Worm (Caenorhabditis elegans): ENCODE results near the gene C53D6.6.
A peak's percentile ranks its signal among the peaks of the same experiment; 100 is the strongest.

Gene C53D6.6

ce11 chrIV:9069703-9070102 is 37.2 kb upstream of the C53D6.6 start, which contains the start of gene nhr-11:
TSS of gene nhr-11 (plus strand) at chrIV:9070003.
- no peak for TF ChIP-seq hnd-1 (tag; optimal IDR thresholded peaks at IDR 0.05)
- TF ChIP-seq flt-1 (GFP tag; IDR thresholded peaks at IDR 0.05) = no peak
- TF ChIP-seq pes-1 (GFP tag; IDR thresholded peaks at IDR 0.05) = no peak
- TF ChIP-seq aly-1 (tag; optimal IDR thresholded peaks at IDR 0.05) = no peak
- TF ChIP-seq ama-1 (optimal IDR thresholded peaks at IDR 0.05) = no peak
- TF ChIP-seq ceh-36 (tag; optimal IDR thresholded peaks at IDR 0.05) = no peak
- no peak for TF ChIP-seq B0310.2 (tag; optimal IDR thresholded peaks at IDR 0.05)
- TF ChIP-seq tbx-37 (GFP tag; conservative IDR thresholded peaks at IDR 0.05) = no peak
- TF ChIP-seq hmbx-1 (tag; optimal IDR thresholded peaks at IDR 0.05) = no peak
- TF ChIP-seq ceh-13 (GFP tag; optimal IDR thresholded peaks at IDR 0.05) = no peak

- TF ChIP-seq pes-1 (GFP tag; IDR thresholded peaks at IDR 0.05) = 0 out of 2 replicates have a peak, but pooled peaks have one; percentile 8
Measured at ce11 chrIV:9067277-9068197, 35.1 kb upstream of the C53D6.6 start.

- TF ChIP-seq ama-1 (optimal IDR thresholded peaks at IDR 0.05) (no peak), tra-4 (tag; optimal IDR thresholded peaks at IDR 0.05) (no peak), ets-7 (tag; optimal IDR thresholded peaks at IDR 0.05) (no peak), F13C5.2 (tag; optimal IDR thresholded peaks at IDR 0.05) (no peak), flt-1 (GFP tag; IDR thresholded peaks at IDR 0.05) (no peak), scrt-1 (GFP tag; IDR thresholded peaks at IDR 0.05) (no peak), hmg-4 (GFP tag; optimal IDR thresholded peaks at IDR 0.05) (no peak), tbx-11 (GFP tag; IDR thresholded peaks at IDR 0.05) (no peak), ceh-36 (tag; optimal IDR thresholded peaks at IDR 0.05) (no peak), B0310.2 (tag; optimal IDR thresholded peaks at IDR 0.05) (no peak), ceh-13 (GFP tag; optimal IDR thresholded peaks at IDR 0.05) (no peak), pes-1 (GFP tag; IDR thresholded peaks at IDR 0.05) (no peak), tbx-37 (GFP tag; conservative IDR thresholded peaks at IDR 0.05) (no peak)
Measured at ce11 chrIV:9063518-9063917, 31.1 kb upstream of the C53D6.6 start.

DNA sequence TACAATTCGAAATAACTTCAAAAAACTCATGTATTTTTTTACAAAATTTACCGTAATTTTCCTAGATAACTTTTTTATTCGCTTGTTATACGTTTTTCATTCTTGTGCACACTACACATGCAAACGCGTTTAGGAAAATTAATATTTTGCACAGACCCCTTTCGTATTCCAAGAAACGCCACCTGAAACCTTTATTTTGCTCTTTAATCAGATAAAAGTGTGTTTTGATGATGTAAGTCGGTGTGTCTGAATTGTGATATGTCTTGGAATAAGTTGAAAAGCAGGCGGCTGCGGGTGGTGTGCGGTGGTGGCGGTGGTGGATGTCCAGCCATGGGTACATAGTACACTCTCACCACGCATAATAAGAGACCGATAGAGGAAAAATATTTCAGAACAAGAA is 20.9 kb upstream of the C53D6.6 start:
- no peak for TF ChIP-seq tbx-11 (GFP tag; IDR thresholded peaks at IDR 0.05)
- no peak for TF ChIP-seq tra-4 (tag; optimal IDR thresholded peaks at IDR 0.05)
- TF ChIP-seq aly-1 (tag; optimal IDR thresholded peaks at IDR 0.05) = no peak
- no peak for TF ChIP-seq tbx-37 (GFP tag; conservative IDR thresholded peaks at IDR 0.05)

DNA sequence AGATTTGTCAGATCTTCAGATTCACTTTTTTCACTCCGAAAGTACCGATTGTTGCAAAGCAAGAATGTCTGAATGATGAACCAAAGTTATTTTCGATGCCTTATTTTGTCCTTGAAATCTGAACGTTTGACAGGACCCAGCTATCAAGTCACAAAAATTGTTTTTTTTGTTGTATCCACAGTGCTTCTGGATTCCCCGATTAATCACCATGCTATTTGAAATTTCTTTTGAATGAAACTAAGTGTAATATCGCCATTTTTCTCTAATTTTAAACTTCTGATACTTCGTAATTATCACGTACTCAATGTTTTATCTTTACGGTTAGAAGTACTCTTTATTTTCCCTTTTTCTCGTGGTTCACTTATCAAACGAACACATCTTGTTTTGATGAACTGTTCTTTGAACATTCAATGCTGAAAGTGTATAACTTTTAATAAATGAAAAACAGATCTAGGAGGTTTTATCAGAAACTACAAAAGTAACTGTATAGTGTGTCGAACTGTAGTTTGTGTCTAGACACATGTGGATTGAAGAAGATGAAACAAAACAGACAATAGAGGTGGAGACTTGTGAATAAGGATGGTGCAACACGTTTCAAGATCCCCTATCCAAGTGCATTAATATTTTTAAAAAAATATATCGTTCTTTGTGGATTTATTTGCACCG is 19.2 kb upstream of the C53D6.6 start:
- TF ChIP-seq aly-1 (tag; optimal IDR thresholded peaks at IDR 0.05) = no peak

- TF ChIP-seq tbx-37 (GFP tag; conservative IDR thresholded peaks at IDR 0.05) = no peak
- no peak for TF ChIP-seq pes-1 (GFP tag; IDR thresholded peaks at IDR 0.05)
- no peak for TF ChIP-seq tra-4 (tag; optimal IDR thresholded peaks at IDR 0.05)
- TF ChIP-seq hmbx-1 (tag; optimal IDR thresholded peaks at IDR 0.05) = no peak
- no peak for TF ChIP-seq ceh-36 (tag; optimal IDR thresholded peaks at IDR 0.05)
- no peak for TF ChIP-seq sea-1 (GFP tag; conservative IDR thresholded peaks at IDR 0.05)
- TF ChIP-seq F13C5.2 (tag; optimal IDR thresholded peaks at IDR 0.05) = no peak
- TF ChIP-seq aly-1 (tag; optimal IDR thresholded peaks at IDR 0.05) = no peak
- TF ChIP-seq tbx-11 (GFP tag; IDR thresholded peaks at IDR 0.05) = no peak
- TF ChIP-seq scrt-1 (GFP tag; IDR thresholded peaks at IDR 0.05) = no peak
- TF ChIP-seq ama-1 (optimal IDR thresholded peaks at IDR 0.05) = no peak
- no peak for TF ChIP-seq hmg-4 (GFP tag; optimal IDR thresholded peaks at IDR 0.05)
Measured at ce11 chrIV:9051036-9051435, 18.6 kb upstream of the C53D6.6 start.

- TF ChIP-seq ets-7 (tag; optimal IDR thresholded peaks at IDR 0.05) = peak; percentile 45
- peak; percentile 5 for TF ChIP-seq hmbx-1 (tag; optimal IDR thresholded peaks at IDR 0.05)
Measured at ce11 chrIV:9048096-9048495, 15.6 kb upstream of the C53D6.6 start.

DNA sequence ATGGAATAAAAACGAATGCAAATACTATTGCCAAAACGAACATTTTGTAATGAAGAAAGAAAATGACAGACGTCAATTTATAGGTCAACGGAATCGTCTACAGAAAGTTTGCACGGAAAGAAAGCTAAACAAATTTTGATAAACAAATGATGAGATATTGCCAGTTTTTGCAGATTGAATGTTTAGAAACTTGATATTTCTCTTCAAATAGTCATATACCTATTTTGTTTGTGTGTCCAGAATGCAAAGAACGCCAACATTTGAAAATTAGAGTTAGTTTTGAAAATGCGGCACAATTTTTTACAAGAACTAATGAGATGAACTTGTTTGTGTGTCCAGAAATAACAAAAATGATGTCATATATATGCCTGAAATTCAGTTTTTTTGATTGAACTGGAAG is 12.8 kb upstream of the C53D6.6 start, which contains the start of gene Y73F4A.1:
TSS of gene Y73F4A.1 (minus strand) at position 101 of the 400 bp plus-strand sequence.
- TF ChIP-seq ets-7 (tag; optimal IDR thresholded peaks at IDR 0.05) (no peak), ceh-36 (tag; optimal IDR thresholded peaks at IDR 0.05) (no peak), tbx-37 (GFP tag; conservative IDR thresholded peaks at IDR 0.05) (no peak), ama-1 (optimal IDR thresholded peaks at IDR 0.05) (no peak)

DNA sequence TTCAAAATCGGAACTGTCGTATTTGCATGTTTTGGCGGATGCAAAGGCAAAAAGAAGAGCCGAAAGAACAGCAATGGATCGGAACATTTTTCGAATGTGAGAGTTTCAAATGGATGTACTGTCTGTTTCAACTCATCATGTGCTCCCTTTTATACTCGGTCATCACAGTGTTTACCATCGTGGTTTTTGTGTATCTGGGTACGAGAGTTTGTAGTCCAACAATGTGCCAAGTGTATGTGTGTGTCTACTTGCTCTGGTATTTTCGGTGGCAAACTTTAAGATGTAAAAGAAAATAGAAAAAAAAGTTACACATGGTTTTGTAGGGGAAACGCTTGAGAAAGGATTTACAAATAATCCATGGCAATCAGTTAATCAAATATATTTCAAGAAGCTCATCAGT is 10.8 kb upstream of the C53D6.6 start, which contains the start of gene Y73F4A.2:
TSS of gene Y73F4A.2 (minus strand) at position 124 of the 400 bp plus-strand sequence.
- TF ChIP-seq sea-1 (GFP tag; conservative IDR thresholded peaks at IDR 0.05) (no peak), pes-1 (GFP tag; IDR thresholded peaks at IDR 0.05) (no peak), tra-4 (tag; optimal IDR thresholded peaks at IDR 0.05) (no peak), hmg-4 (GFP tag; optimal IDR thresholded peaks at IDR 0.05) (no peak), scrt-1 (GFP tag; IDR thresholded peaks at IDR 0.05) (no peak), hmbx-1 (tag; optimal IDR thresholded peaks at IDR 0.05) (no peak), hnd-1 (tag; optimal IDR thresholded peaks at IDR 0.05) (no peak), ets-7 (tag; optimal IDR thresholded peaks at IDR 0.05) (no peak), aly-1 (tag; optimal IDR thresholded peaks at IDR 0.05) (no peak), tbx-11 (GFP tag; IDR thresholded peaks at IDR 0.05) (no peak), ama-1 (optimal IDR thresholded peaks at IDR 0.05) (no peak), ceh-13 (GFP tag; optimal IDR thresholded peaks at IDR 0.05) (no peak)

Data from whole organism, early embryonic.